Fruit fly (Drosophila melanogaster) whole organism, larva: Measurements from ENCODE around the gene CG12035.
A peak's percentile ranks its signal among the peaks of the same experiment; 100 is the strongest.

ENCODE experiments used
- noc ChIP-seq: fragments of 200-800 bp; sonication (Bioruptor generic); optimal IDR thresholded peaks from 3 replicates; lab custom pipeline; 2019; ENCODE audit warnings: missing biosample characterization, mild to moderate bottlenecking, missing genetic modification characterization, moderate library complexity

CG12035 gene

dm6 chr3L:1746338-1747199, 22.4 kb downstream of the CG12035 start, which contains the start of gene CG13921:
TSS of gene CG13921 (plus strand) at chr3L:1746907.
- peak; percentile 95 for TF ChIP-seq noc (tag; lab: Kevin White, UChicago)

- TF ChIP-seq noc (tag; lab: Kevin White, UChicago), result no peak
Observed at dm6 chr3L:1748218-1748617, 24.0 kb downstream of the CG12035 start.

dm6 chr3L:1754262-1754661, 30.1 kb downstream of the CG12035 start:
- TF ChIP-seq noc (tag; lab: Kevin White, UChicago), result no peak

dm6 chr3L:1754935-1755334, 30.7 kb downstream of the CG12035 start:
- no peak for TF ChIP-seq noc (tag; lab: Kevin White, UChicago)

- no peak for TF ChIP-seq noc (tag; lab: Kevin White, UChicago)
Observed at dm6 chr3L:1755458-1755984, 31.3 kb downstream of the CG12035 start, which contains the start of gene Cht2. TSS of gene Cht2 (minus strand) at chr3L:1755934.

dm6 chr3L:1756143-1756542, 32.0 kb downstream of the CG12035 start, which contains the start of gene CG8001:
TSS of gene CG8001 (plus strand) at chr3L:1756159.
- no peak for TF ChIP-seq noc (tag; lab: Kevin White, UChicago)

dm6 chr3L:1771658-1772057, 47.5 kb downstream of the CG12035 start, which contains the start of gene Dhc62B:
TSS of gene Dhc62B (minus strand) at chr3L:1771758.
- TF ChIP-seq noc (tag; lab: Kevin White, UChicago), result no peak

- TF ChIP-seq noc (tag; lab: Kevin White, UChicago), result no peak
Observed at dm6 chr3L:1772593-1772992, 48.4 kb downstream of the CG12035 start.
